Worm (Caenorhabditis elegans) whole organism, L2 larva: ENCODE measurements around the gene srj-54.

Experiments used
- C34F6.9 ChIP-seq: fragments of 150-350 bp; optimal IDR thresholded peaks from 2 replicates; lab custom pipeline; 2014; ENCODE audit warnings: missing biosample characterization, missing genetic modification characterization
- F13H6.1 ChIP-seq: sonication (generic microtip); optimal IDR thresholded peaks from 2 replicates; lab custom pipeline; 2016; ENCODE audit warnings: missing genetic modification characterization, missing compliant biosample characterization
- Y55F3AM.14 ChIP-seq: fragments of 200-800 bp; sonication (Bioruptor generic); optimal IDR thresholded peaks from 2 replicates; lab custom pipeline; 2018; ENCODE audit warnings: mild to moderate bottlenecking, missing genetic modification characterization, missing compliant biosample characterization
- ZK546.5 ChIP-seq: sonication (generic microtip); optimal IDR thresholded peaks from 2 replicates; lab custom pipeline; 2017; ENCODE audit warnings: missing biosample characterization, missing genetic modification characterization
- aly-2 ChIP-seq: fragments of 150-350 bp; optimal IDR thresholded peaks from 2 replicates; lab custom pipeline; 2014; ENCODE audit warnings: missing biosample characterization, missing genetic modification characterization
- ama-1 ChIP-seq: fragments of 150-350 bp; optimal IDR thresholded peaks from 2 replicates; lab custom pipeline; 2018; ENCODE audit warnings: inconsistent platforms
- blmp-1 ChIP-seq: sonication (generic microtip); optimal IDR thresholded peaks from 2 replicates; lab custom pipeline; 2017; ENCODE audit warnings: missing genetic modification characterization, mild to moderate bottlenecking, missing compliant biosample characterization, antibody characterized with exemption, moderate library complexity; ENCODE audit not compliant: insufficient read depth
- ceh-16 ChIP-seq: fragments of 150-350 bp; optimal IDR thresholded peaks from 2 replicates; lab custom pipeline; 2014; ENCODE audit warnings: missing biosample characterization, missing genetic modification characterization
- crh-2 ChIP-seq: sonication (generic microtip); optimal IDR thresholded peaks from 2 replicates; lab custom pipeline; 2017; ENCODE audit warnings: missing biosample characterization, missing genetic modification characterization
- dmd-4 ChIP-seq: sonication (generic microtip); optimal IDR thresholded peaks from 2 replicates; lab custom pipeline; 2017; ENCODE audit warnings: missing biosample characterization, missing genetic modification characterization
- egl-27 ChIP-seq: sonication (generic microtip); optimal IDR thresholded peaks from 3 replicates; lab custom pipeline; 2017; ENCODE audit warnings: missing biosample characterization, missing genetic modification reagents, missing genetic modification characterization
- elt-1 ChIP-seq: fragments of 150-350 bp; optimal IDR thresholded peaks from 2 replicates; lab custom pipeline; 2014; ENCODE audit warnings: missing biosample characterization, missing genetic modification characterization
- elt-3 ChIP-seq: sonication (generic microtip); optimal IDR thresholded peaks from 2 replicates; lab custom pipeline; 2017; ENCODE audit warnings: missing biosample characterization, missing genetic modification characterization
- gmeb-1 ChIP-seq: fragments of 150-350 bp; optimal IDR thresholded peaks from 2 replicates; lab custom pipeline; 2014; ENCODE audit warnings: missing biosample characterization, missing genetic modification characterization
- lin-11 ChIP-seq: fragments of 150-350 bp; sonication (generic microtip); optimal IDR thresholded peaks from 2 replicates; lab custom pipeline; 2014; ENCODE audit warnings: missing biosample characterization, missing genetic modification characterization, inconsistent platforms, mixed read lengths
- lin-13 ChIP-seq: fragments of 150-350 bp; optimal IDR thresholded peaks from 2 replicates; lab custom pipeline; 2014; ENCODE audit warnings: missing biosample characterization, missing genetic modification reagents, missing genetic modification characterization
- lin-39 ChIP-seq: fragments of 150-350 bp; optimal IDR thresholded peaks from 2 replicates; lab custom pipeline; 2014; ENCODE audit warnings: missing biosample characterization, missing genetic modification reagents, missing genetic modification characterization
- lsy-2 ChIP-seq, 2 experiments: fragments of 150-350 bp in 1 of 2; sonication (generic microtip) in 1 of 2; optimal IDR thresholded peaks; 2 replicates each; lab custom pipeline; 2014 to 2017; ENCODE audit warnings: missing biosample characterization in 2 of 2, missing genetic modification characterization in 2 of 2
- mab-5 ChIP-seq: fragments of 150-350 bp; optimal IDR thresholded peaks from 2 replicates; lab custom pipeline; 2014; ENCODE audit warnings: missing biosample characterization, missing genetic modification characterization
- mbf-1 ChIP-seq: sonication (generic microtip); optimal IDR thresholded peaks from 2 replicates; lab custom pipeline; 2017; ENCODE audit warnings: missing biosample characterization, missing genetic modification characterization
- nhr-10 ChIP-seq: sonication (generic microtip); optimal IDR thresholded peaks from 2 replicates; lab custom pipeline; 2017; ENCODE audit warnings: missing biosample characterization, missing genetic modification characterization
- nhr-12 ChIP-seq: fragments of 150-350 bp; optimal IDR thresholded peaks from 2 replicates; lab custom pipeline; 2014; ENCODE audit warnings: missing biosample characterization, missing genetic modification characterization
- nhr-129 ChIP-seq: fragments of 150-350 bp; optimal IDR thresholded peaks from 2 replicates; lab custom pipeline; 2014; ENCODE audit warnings: missing biosample characterization, missing genetic modification characterization
- nhr-21 ChIP-seq: fragments of 150-350 bp; optimal IDR thresholded peaks from 2 replicates; lab custom pipeline; 2014; ENCODE audit warnings: missing biosample characterization, missing genetic modification characterization
- nhr-23 ChIP-seq: fragments of 150-350 bp; optimal IDR thresholded peaks from 2 replicates; lab custom pipeline; 2014; ENCODE audit warnings: missing biosample characterization, missing genetic modification reagents, missing genetic modification characterization
- nhr-237 ChIP-seq: fragments of 150-350 bp; optimal IDR thresholded peaks from 2 replicates; lab custom pipeline; 2014; ENCODE audit warnings: missing biosample characterization, missing genetic modification characterization
- nhr-6 ChIP-seq: fragments of 150-350 bp; optimal IDR thresholded peaks from 2 replicates; lab custom pipeline; 2014; ENCODE audit warnings: missing biosample characterization, missing genetic modification characterization
- nhr-77 ChIP-seq: fragments of 150-350 bp; optimal IDR thresholded peaks from 2 replicates; lab custom pipeline; 2014; ENCODE audit warnings: missing biosample characterization, missing genetic modification characterization
- peb-1 ChIP-seq: fragments of 150-350 bp; optimal IDR thresholded peaks from 2 replicates; lab custom pipeline; 2014; ENCODE audit warnings: missing biosample characterization, missing genetic modification characterization
- sem-4 ChIP-seq: fragments of 150-350 bp; optimal IDR thresholded peaks from 2 replicates; lab custom pipeline; 2014; ENCODE audit warnings: missing biosample characterization, missing genetic modification reagents, missing genetic modification characterization
- skn-1 ChIP-seq: sonication (generic microtip); optimal IDR thresholded peaks from 2 replicates; lab custom pipeline; 2017; ENCODE audit warnings: missing biosample characterization, missing genetic modification characterization
- sma-9 ChIP-seq, 2 experiments: fragments of 150-350 bp in 1 of 2; sonication (generic microtip) in 1 of 2; optimal IDR thresholded peaks; 2 replicates each; lab custom pipeline; 2014 to 2016; ENCODE audit warnings: missing genetic modification characterization in 2 of 2, mild to moderate bottlenecking in 1 of 2, missing biosample characterization in 1 of 2, missing compliant biosample characterization in 1 of 2, missing genetic modification reagents in 1 of 2, moderate library complexity in 1 of 2
- snpc-4 ChIP-seq: fragments of 150-350 bp; optimal IDR thresholded peaks from 2 replicates; lab custom pipeline; 2014; ENCODE audit warnings: missing biosample characterization, missing genetic modification characterization
- unc-39 ChIP-seq: fragments of 150-350 bp; optimal IDR thresholded peaks from 2 replicates; lab custom pipeline; 2014; ENCODE audit warnings: missing biosample characterization, missing genetic modification characterization
- unc-55 ChIP-seq: fragments of 150-350 bp; sonication (generic microtip); optimal IDR thresholded peaks from 3 replicates; lab custom pipeline; 2014; ENCODE audit warnings: missing biosample characterization, missing genetic modification reagents, missing genetic modification characterization
- unc-62 ChIP-seq: fragments of 150-350 bp; optimal IDR thresholded peaks from 2 replicates; lab custom pipeline; 2014; ENCODE audit warnings: missing biosample characterization, missing genetic modification reagents, missing genetic modification characterization
- zag-1 ChIP-seq: fragments of 150-350 bp; optimal IDR thresholded peaks from 2 replicates; lab custom pipeline; 2014; ENCODE audit warnings: missing biosample characterization, missing genetic modification characterization
- ztf-1 ChIP-seq: fragments of 200-800 bp; sonication (Bioruptor generic); conservative IDR thresholded peaks from 2 replicates; pipeline ENCODE4 v1.3.6; 2022; ENCODE audit warnings: missing genetic modification characterization, missing compliant biosample characterization
- ztf-11 ChIP-seq: sonication (generic microtip); optimal IDR thresholded peaks from 2 replicates; lab custom pipeline; 2017; ENCODE audit warnings: missing biosample characterization, missing genetic modification characterization
- ztf-4 ChIP-seq: fragments of 150-350 bp; optimal IDR thresholded peaks from 2 replicates; lab custom pipeline; 2014; ENCODE audit warnings: missing biosample characterization, missing genetic modification characterization

The srj-54 gene

DNA sequence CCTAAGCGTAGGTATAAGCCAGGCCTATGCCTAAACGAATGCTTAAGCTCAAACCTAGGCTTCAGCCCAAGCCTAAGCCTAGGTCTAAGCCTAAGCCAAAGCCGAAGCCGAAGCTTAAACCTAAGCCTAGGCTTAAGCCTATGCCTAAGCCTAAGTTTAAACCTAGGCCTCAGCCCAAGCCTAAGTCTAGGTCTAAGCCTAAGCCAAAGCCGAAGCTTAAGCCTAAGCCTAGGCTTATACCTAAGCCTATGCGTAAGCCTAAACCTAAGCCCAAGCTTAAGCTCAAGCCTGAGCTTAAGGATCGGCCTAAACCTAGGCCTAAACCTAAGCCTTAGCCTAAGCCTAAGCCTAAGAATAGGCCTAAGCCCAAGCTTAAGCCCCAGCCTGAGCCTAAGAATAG, 33.7 kb downstream of the srj-54 start:
- TF ChIP-seq nhr-10 (tag; lab: Kevin White, UChicago) (no peak), nhr-129 (tag; lab: Kevin White, UChicago) (no peak), dmd-4 (tag; lab: Kevin White, UChicago) (no peak), nhr-77 (tag; lab: Kevin White, UChicago) (no peak), ZK546.5 (tag; lab: Kevin White, UChicago) (no peak), nhr-12 (no peak)

DNA sequence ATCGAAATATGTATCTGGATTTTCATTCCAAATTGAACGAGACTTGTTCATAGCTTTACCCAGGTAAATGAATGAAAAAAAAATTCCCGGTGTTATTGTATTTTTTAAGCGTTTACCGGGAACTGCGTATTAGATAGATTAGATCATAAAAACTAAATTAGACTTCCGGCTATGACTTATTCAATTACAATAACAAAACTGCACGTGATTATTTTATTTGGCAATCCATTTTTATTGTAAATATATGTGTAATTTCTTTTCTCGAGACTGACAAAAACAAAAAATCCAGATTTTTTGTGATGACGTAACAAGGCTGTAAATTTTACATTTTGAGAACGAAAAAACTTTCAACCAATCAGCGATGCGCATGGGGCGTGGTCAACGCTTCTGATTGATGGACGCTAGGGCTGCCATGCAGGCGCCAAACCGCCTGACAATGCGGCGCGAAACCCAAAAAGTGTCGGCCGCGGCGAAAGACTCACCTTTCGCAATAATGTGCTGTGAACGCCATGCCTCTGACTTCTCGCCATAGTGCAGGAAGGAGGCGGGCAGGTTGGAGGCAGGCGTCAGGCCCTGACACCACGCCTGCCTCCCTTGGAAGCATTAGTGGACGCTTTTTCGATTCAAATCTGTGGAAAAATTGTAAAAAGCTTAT, 37.9 kb downstream of the srj-54 start, which contains the start of gene srh-36:
Gene srh-36, minus strand, starts transcription at position 51 of the 655 bp plus-strand sequence.
- TF ChIP-seq nhr-12 (no peak), Y55F3AM.14 (GFP tag; lab: Kevin White, UChicago) (no peak), blmp-1 (no peak), ZK546.5 (tag; lab: Kevin White, UChicago) (no peak), lin-13 (no peak), mbf-1 (tag; lab: Kevin White, UChicago) (no peak), F13H6.1 (tag; lab: Kevin White, UChicago) (no peak)

DNA sequence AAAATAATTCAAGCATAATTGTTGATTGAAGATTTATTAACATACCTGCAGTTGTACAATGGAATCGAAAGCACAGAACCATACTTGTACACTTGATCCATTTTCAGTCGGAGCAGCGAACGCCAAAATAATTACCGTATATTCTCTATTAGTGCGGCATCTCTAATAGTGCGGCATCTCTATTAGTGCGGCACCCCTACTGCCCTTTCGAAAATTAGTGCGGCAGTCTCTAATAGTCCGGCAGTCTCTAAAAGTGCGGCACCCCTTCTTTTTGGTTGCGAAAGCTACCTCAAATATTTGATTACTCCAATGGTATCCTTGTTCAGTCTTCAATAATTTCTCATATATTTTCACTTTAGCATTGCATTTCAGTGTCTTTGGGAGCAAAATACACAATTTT, 41.5 kb downstream of the srj-54 start, which contains the start of gene srt-34:
Gene srt-34, minus strand, starts transcription at position 101 of the 400 bp plus-strand sequence.
- TF ChIP-seq gmeb-1 = no peak
- no peak for TF ChIP-seq peb-1
- no peak for TF ChIP-seq nhr-237 (tag; lab: Kevin White, UChicago)
- TF ChIP-seq zag-1 (tag; lab: Kevin White, UChicago) = no peak
- no peak for TF ChIP-seq sem-4 (tag; lab: Kevin White, UChicago)
- no peak for TF ChIP-seq nhr-77 (tag; lab: Kevin White, UChicago)
- TF ChIP-seq mbf-1 (tag; lab: Kevin White, UChicago) = no peak
- TF ChIP-seq crh-2 (tag; lab: Kevin White, UChicago) = no peak
- no peak for TF ChIP-seq lin-11
- TF ChIP-seq ztf-11 (tag; lab: Kevin White, UChicago) = no peak
- TF ChIP-seq egl-27 (tag; lab: Kevin White, UChicago) = no peak
- TF ChIP-seq nhr-21 = no peak
- TF ChIP-seq mab-5 (tag; lab: Kevin White, UChicago) = no peak
- TF ChIP-seq unc-39 (tag; lab: Kevin White, UChicago) = no peak
- TF ChIP-seq F13H6.1 (tag; lab: Kevin White, UChicago) = no peak
- TF ChIP-seq aly-2 (tag; lab: Kevin White, UChicago) = no peak
- TF ChIP-seq unc-55 (GFP tag; lab: Kevin White, UChicago) = no peak

DNA sequence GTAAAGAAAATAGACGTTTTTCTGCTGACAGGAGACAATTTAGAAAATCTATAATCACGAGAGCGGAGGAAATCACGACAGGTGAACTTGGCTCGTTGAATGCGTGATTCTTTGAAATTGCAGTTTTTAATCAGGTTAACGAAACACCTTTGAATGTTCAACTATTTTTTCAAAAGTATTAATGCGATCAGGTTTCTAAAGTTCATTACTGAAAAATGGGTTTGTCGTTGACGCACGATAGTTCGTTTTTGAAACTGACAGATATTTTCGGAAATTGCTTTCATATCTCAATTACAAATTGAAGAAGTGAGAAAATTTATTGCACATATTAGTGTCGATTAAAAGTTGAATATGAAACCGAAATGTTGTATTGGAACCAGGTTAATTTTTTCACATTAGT, 43.7 kb downstream of the srj-54 start, which contains the start of gene F54E2.5:
Gene F54E2.5, minus strand, starts transcription at position 101 of the 400 bp plus-strand sequence.
- no peak for TF ChIP-seq unc-62 (GFP tag; lab: Kevin White, UChicago)
- no peak for TF ChIP-seq lin-11
- TF ChIP-seq nhr-77 (tag; lab: Kevin White, UChicago) = no peak
- no peak for TF ChIP-seq F13H6.1 (tag; lab: Kevin White, UChicago)
- no peak for TF ChIP-seq Y55F3AM.14 (GFP tag; lab: Kevin White, UChicago)
- no peak for TF ChIP-seq nhr-10 (tag; lab: Kevin White, UChicago)
- TF ChIP-seq peb-1 = no peak
- TF ChIP-seq ama-1 (lab: Kevin White, UChicago) = no peak
- TF ChIP-seq elt-1 (tag; lab: Kevin White, UChicago) = no peak
- TF ChIP-seq nhr-21 = no peak
- TF ChIP-seq snpc-4 = no peak
- no peak for TF ChIP-seq lin-39 (tag; lab: Kevin White, UChicago)
- no peak for TF ChIP-seq ceh-16 (tag; lab: Kevin White, UChicago)
- no peak for TF ChIP-seq ZK546.5 (tag; lab: Kevin White, UChicago)
- TF ChIP-seq gmeb-1 = no peak
- TF ChIP-seq lsy-2 (tag; optimal IDR thresholded peaks at IDR 0.05; lab: Kevin White, UChicago) = no peak
- TF ChIP-seq nhr-6 (tag; lab: Kevin White, UChicago) = no peak

DNA sequence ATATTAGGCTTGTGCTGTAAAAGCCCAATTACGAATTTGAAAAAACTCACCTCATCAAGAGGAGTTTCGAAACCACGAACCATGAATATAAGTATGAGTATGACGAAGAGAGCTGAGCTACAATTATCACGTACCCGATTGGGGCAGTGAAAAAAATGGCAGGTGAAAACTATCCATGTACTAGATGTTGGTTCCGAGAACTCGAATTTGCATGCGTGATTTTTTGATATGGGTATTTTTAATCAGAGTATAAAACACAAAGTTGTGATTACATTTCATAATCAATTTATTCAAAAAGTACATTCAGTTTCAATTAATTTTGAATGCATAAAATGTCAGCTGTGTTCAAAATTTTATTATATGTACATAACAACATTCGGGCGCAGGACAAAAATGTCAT, 45.8 kb downstream of the srj-54 start, which contains the start of gene F54E2.9:
Gene F54E2.9, minus strand, starts transcription at position 132 of the 400 bp plus-strand sequence.
- TF ChIP-seq blmp-1 (no peak), sma-9 (GFP tag; optimal IDR thresholded peaks at IDR 0.05; lab: Kevin White, UChicago) (no peak), sma-9 (tag; optimal IDR thresholded peaks at IDR 0.05; lab: Kevin White, UChicago) (no peak), ztf-11 (tag; lab: Kevin White, UChicago) (no peak), ztf-4 (tag; lab: Kevin White, UChicago) (no peak), skn-1 (tag; lab: Kevin White, UChicago) (no peak), peb-1 (no peak), lin-11 (no peak), nhr-23 (tag; lab: Kevin White, UChicago) (no peak), nhr-12 (no peak), crh-2 (tag; lab: Kevin White, UChicago) (no peak), C34F6.9 (tag; lab: Kevin White, UChicago) (no peak), nhr-129 (tag; lab: Kevin White, UChicago) (no peak), ztf-1 (GFP tag; lab: Robert Waterston, UW) (no peak), lsy-2 (tag; optimal IDR thresholded peaks at IDR 0.05; lab: Kevin White, UChicago) (no peak), elt-3 (tag; lab: Kevin White, UChicago) (no peak), nhr-237 (tag; lab: Kevin White, UChicago) (no peak), nhr-10 (tag; lab: Kevin White, UChicago) (no peak), elt-1 (tag; lab: Kevin White, UChicago) (no peak), mab-5 (tag; lab: Kevin White, UChicago) (no peak)
